Fruit fly (Drosophila melanogaster) whole organism, prepupa: ENCODE measurements around the gene Spt6.

Source experiments
- CG11294 ChIP-seq: fragments of 200-800 bp; sonication (Bioruptor generic); IDR thresholded peaks from 2 replicates; pipeline ENCODE4 v1.3.6; 2022; ENCODE audit warnings: missing biosample characterization, missing genetic modification characterization
- Ets96B ChIP-seq: fragments of 200-800 bp; optimal IDR thresholded peaks from 2 replicates; lab custom pipeline; 2019; ENCODE audit warnings: missing biosample characterization, mild to moderate bottlenecking, missing genetic modification characterization, moderate library complexity
- Gug ChIP-seq: fragments of 200-800 bp; sonication (Bioruptor generic); IDR thresholded peaks from 2 replicates; pipeline ENCODE4 v1.3.6; 2022; ENCODE audit warnings: missing biosample characterization, missing genetic modification characterization
- Hr39 ChIP-seq: fragments of 200-800 bp; sonication (Bioruptor generic); optimal IDR thresholded peaks from 2 replicates; lab custom pipeline; 2016; ENCODE audit warnings: missing biosample characterization, missing genetic modification characterization
- Sox14 ChIP-seq: fragments of 200-800 bp; sonication (Bioruptor generic); optimal IDR thresholded peaks from 3 replicates; lab custom pipeline; 2016; ENCODE audit warnings: missing biosample characterization, missing genetic modification characterization
- fkh ChIP-seq: fragments of 200-800 bp; sonication (Bioruptor generic); optimal IDR thresholded peaks from 3 replicates; lab custom pipeline; 2017; ENCODE audit warnings: missing biosample characterization, mild to moderate bottlenecking, missing genetic modification characterization, moderate library complexity
- vri ChIP-seq: fragments of 200-800 bp; sonication (Bioruptor generic); optimal IDR thresholded peaks from 3 replicates; lab custom pipeline; 2016; ENCODE audit warnings: missing biosample characterization, mild to moderate bottlenecking, missing genetic modification characterization

DNA sequence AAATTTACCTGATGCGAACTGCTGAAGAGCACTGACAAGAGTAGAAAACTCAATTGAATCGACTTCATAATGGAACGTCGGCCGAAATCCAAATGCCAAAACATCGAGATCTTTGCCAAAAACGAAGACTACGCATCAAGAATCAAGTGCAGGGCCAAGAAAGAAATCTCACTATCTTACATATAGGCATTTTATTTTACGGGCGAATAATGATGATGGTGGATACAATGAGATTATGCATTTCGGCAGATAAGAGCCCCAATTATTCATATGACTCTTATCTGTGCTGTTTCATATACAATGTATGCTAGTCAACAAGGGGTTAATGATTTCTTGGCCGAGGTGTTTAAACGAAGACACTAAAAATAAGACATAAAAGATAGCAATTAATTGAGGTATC, 48.4 kb upstream of the Spt6 start, which contains the start of gene Btnd:
- no peak for TF ChIP-seq CG11294 (GFP tag; lab: Robert Waterston, UW)
- no peak for TF ChIP-seq Hr39 (GFP tag; lab: Kevin White, UChicago)
- no peak for TF ChIP-seq Ets96B (tag; lab: Kevin White, UChicago)
- no peak for TF ChIP-seq fkh (GFP tag; lab: Kevin White, UChicago)
- no peak for TF ChIP-seq Sox14 (GFP tag; lab: Kevin White, UChicago)
- TF ChIP-seq vri (GFP tag; lab: Kevin White, UChicago), result no peak
- no peak for TF ChIP-seq Gug (GFP tag; lab: Robert Waterston, UW)
